Fruit fly (Drosophila melanogaster): ENCODE results near the gene Abp1.

The Abp1 gene

DNA sequence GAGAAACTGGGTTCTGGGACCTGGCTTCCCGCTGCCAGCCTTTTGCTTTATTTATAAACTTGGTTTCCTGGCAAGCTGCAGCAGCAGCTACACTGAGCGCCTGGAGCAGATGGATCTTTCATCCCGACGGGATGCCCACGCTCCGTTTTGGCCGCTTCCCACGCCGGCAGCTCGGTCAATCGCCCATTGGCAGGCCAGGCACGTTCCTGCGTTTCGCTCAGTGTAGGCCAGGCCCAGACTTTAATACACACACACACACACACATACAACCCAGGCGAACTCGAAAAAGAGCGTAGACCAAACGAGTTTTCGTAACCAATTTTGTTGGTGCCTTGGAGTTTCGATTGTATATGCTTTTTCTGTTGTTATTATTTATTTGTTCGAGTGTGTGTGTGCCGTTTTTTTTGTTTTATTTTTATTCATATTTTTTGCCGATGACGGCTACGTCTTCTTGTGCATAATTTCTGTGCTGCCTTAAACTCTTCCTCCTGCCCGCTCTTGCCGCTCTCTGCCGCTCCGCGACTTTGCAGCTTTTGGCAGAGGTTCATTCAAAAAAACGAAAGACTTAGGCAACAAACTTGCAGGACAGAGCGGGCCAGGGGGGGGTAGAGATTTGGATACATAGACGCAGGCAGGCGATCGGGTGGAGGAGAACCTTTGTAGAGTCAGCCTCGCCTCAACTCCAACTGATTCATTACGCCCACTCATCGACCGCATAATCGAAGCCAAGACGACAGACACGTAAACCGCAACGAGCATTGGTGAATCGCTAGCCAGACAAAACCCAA is 14.0 kb upstream of the Abp1 start:
- TF ChIP-seq cnc (optimal IDR thresholded peaks at IDR 0.05) (no peak), kay (GFP tag; ENCODE audit: borderline replicate concordance) (no peak), CG7045 (GFP tag; optimal IDR thresholded peaks at IDR 0.05) (no peak), toe (GFP tag; optimal IDR thresholded peaks at IDR 0.05) (no peak), CG33017 (tag; optimal IDR thresholded peaks at IDR 0.05) (no peak), CG7101 (tag; optimal IDR thresholded peaks at IDR 0.05) (no peak), CG14711 (tag; optimal IDR thresholded peaks at IDR 0.05) (no peak), CG1620 (GFP tag; optimal IDR thresholded peaks at IDR 0.05) (no peak), pad (GFP tag; optimal IDR thresholded peaks at IDR 0.05) (no peak), bab1 (GFP tag; optimal IDR thresholded peaks at IDR 0.05) (no peak), ovo (GFP tag; optimal IDR thresholded peaks at IDR 0.05) (no peak), tj (GFP tag; optimal IDR thresholded peaks at IDR 0.05) (no peak), Mnt (GFP tag; optimal IDR thresholded peaks at IDR 0.05) (no peak), CG12768 (GFP tag; optimal IDR thresholded peaks at IDR 0.05) (no peak)

DNA sequence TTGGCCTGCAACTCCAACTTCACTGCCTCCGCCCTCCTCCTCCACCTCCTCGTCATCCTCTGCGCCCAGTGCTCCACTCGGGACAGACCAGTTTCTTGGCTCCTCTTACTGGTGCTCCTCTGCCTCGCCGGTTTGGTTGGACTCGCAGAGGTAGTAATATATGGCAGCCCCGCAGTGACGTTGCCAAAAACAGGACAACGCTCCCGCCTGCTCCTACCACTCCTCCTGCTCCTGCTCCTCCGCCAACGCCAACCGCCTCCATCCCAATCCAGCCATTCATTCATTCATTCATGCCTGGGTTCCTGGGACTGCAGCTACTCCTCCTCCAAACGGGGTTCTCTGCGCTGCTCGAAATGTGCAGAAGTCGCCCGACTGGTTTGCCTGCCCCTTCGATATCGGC is 13.5 kb upstream of the Abp1 start:
- TF ChIP-seq CG1620 (GFP tag; optimal IDR thresholded peaks at IDR 0.05) (no peak), pad (GFP tag; optimal IDR thresholded peaks at IDR 0.05) (no peak), Mnt (GFP tag; optimal IDR thresholded peaks at IDR 0.05) (no peak), toe (GFP tag; optimal IDR thresholded peaks at IDR 0.05) (no peak), kay (GFP tag; ENCODE audit: borderline replicate concordance) (no peak), bab1 (GFP tag; optimal IDR thresholded peaks at IDR 0.05) (no peak), CG7045 (GFP tag; optimal IDR thresholded peaks at IDR 0.05) (no peak), cnc (optimal IDR thresholded peaks at IDR 0.05) (no peak), CG11617 (GFP tag; optimal IDR thresholded peaks at IDR 0.05) (no peak), CG33017 (tag; optimal IDR thresholded peaks at IDR 0.05) (no peak)

DNA sequence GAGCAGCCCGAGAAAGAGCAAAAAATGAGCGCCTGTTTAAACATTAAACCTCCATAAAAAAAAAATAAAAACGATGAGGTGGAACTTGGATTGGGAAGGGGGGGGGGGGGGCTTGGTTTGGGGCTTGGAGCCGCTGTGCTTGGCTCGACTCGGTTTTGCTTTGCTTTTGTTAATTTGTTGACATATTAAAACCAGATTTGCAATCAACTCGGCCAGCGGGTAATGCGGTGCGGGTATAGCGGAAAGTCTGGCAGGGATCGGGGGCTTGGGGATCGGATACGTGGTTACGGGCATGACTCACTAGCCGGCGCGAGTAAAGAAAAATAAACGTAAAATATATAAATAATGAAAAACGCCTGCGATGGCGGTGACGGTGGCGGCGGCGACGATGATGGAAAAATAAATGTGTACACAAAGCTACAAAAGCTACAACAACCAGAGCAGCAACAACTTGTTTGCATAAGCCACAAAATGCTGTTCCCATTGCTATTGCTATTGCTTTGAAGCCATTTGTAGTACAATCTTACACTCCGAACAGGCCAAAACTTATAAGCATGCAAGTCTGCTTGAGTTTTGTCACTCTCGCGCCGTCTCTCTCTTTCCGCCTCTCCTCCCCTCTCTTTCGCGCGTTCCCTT is 11.8 kb upstream of the Abp1 start:
- peak; percentile 27 for TF ChIP-seq CG12768 (GFP tag; optimal IDR thresholded peaks at IDR 0.05)
- no peak for TF ChIP-seq CG1620 (GFP tag; optimal IDR thresholded peaks at IDR 0.05)
- peak; percentile 38 for TF ChIP-seq cic (GFP tag; optimal IDR thresholded peaks at IDR 0.05)
- no peak for TF ChIP-seq CG7101 (tag; optimal IDR thresholded peaks at IDR 0.05)
- TF ChIP-seq CG14711 (tag; optimal IDR thresholded peaks at IDR 0.05) = no peak
- peak; percentile 87 for TF ChIP-seq tj (GFP tag; optimal IDR thresholded peaks at IDR 0.05)
- no peak for TF ChIP-seq pad (GFP tag; optimal IDR thresholded peaks at IDR 0.05)
- TF ChIP-seq CG5204 (GFP tag; optimal IDR thresholded peaks at IDR 0.05) = no peak
- TF ChIP-seq kay (GFP tag; ENCODE audit: borderline replicate concordance) = no peak
- no peak for TF ChIP-seq Hr96 (GFP tag; optimal IDR thresholded peaks at IDR 0.05)
- TF ChIP-seq ovo (GFP tag; optimal IDR thresholded peaks at IDR 0.05) = peak; percentile 37
- TF ChIP-seq CG7045 (GFP tag; optimal IDR thresholded peaks at IDR 0.05) = no peak
- no peak for TF ChIP-seq CG11617 (GFP tag; optimal IDR thresholded peaks at IDR 0.05)
- no peak for TF ChIP-seq Mnt (GFP tag; optimal IDR thresholded peaks at IDR 0.05)
- TF ChIP-seq cnc (optimal IDR thresholded peaks at IDR 0.05) = no peak
- TF ChIP-seq toe (GFP tag; optimal IDR thresholded peaks at IDR 0.05) = no peak
- TF ChIP-seq bab1 (GFP tag; optimal IDR thresholded peaks at IDR 0.05) = no peak
- no peak for TF ChIP-seq Crg-1 (GFP tag; optimal IDR thresholded peaks at IDR 0.05)
- TF ChIP-seq CG33017 (tag; optimal IDR thresholded peaks at IDR 0.05) = no peak
- TF ChIP-seq Clk (GFP tag; optimal IDR thresholded peaks at IDR 0.05) = no peak

DNA sequence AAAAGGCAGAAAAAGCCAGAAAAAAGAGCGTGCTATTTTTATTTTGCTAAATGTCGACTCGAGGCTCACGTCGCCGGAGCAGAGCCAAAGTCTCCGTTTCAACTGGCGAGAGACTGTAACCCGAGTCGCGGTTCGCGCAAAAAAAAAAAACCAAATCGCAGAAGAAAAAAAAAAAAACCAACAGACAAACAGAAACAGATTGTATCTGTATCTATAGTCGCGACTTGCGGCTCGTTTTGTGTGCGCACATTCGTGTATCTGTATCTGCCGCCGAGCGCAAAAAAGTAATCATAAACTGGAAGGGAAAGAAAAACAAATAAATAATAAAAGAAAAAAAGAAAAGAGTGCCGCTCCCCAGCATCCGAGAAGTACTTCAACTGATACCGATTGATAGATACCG is 9.0 kb upstream of the Abp1 start:
- TF ChIP-seq Hr96 (GFP tag; optimal IDR thresholded peaks at IDR 0.05) (no peak), tj (GFP tag; optimal IDR thresholded peaks at IDR 0.05) (peak; percentile 17)

DNA sequence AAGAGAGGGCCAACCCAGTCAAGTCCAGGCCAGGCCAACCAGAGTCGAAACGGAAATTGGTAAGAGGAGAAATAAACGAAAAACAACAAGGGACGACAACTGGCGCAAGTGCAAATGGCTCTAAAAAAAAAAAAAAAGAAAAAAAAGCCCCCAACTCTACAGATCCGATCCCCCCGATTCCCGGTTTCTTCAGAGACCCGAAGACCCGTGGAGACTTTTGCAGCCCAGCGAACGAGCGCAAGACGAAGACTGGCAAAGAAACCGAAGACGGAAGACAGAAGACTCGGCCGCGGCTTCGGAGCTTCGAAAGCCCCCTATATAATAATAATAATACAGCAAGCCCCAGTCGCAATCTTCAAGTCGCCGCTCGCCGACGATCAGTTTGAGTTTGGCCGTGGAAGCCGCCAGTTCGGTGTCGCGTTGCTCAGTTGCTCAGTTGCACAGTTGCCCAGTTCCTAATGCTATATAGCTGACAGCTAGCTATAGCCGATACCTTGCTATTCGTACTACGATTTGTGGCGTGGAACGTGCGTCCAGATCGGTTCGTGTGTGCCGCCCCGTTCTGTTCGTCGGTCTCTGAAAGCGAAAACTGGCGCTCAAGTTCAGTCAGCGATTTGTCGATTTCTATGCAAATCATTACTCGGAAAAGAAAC is 8.4 kb upstream of the Abp1 start:
- TF ChIP-seq CG33017 (tag; optimal IDR thresholded peaks at IDR 0.05) = no peak
- TF ChIP-seq CG14711 (tag; optimal IDR thresholded peaks at IDR 0.05) = no peak
- TF ChIP-seq CG5204 (GFP tag; optimal IDR thresholded peaks at IDR 0.05) = no peak
- peak; percentile 37 for TF ChIP-seq bab1 (GFP tag; optimal IDR thresholded peaks at IDR 0.05)
- peak; percentile 53 for TF ChIP-seq tj (GFP tag; optimal IDR thresholded peaks at IDR 0.05)
- TF ChIP-seq Clk (GFP tag; optimal IDR thresholded peaks at IDR 0.05) = no peak
- no peak for TF ChIP-seq CG11617 (GFP tag; optimal IDR thresholded peaks at IDR 0.05)

DNA sequence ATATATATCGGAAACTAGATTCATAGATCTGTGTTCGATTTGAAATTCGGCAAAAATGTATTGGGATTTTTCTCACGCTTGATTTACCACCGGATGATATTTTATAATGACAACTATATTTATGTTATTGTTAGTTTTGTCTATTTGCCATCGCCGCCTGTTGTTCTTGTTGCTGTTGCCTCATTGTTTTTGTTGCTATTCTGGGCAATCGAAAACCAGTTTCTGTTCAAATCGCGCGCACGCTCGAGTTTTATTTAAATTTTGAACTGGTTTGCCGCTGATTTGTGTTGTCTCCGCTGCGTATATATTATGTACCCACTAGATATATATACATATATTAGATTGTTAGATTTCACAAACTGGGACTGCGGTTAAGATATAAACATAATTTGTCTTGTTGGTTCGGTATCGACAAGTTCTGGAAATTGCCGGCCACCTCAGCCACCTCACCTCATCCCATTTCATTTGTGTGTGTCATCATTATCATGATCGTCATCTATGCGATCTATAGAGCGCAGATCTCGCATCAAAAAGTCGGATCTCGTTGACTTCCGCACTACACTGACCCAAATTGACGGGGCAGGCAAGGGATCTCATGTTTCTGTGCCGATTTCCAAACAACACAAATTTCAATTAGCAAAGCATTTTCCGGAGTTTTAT is 4.7 kb upstream of the Abp1 start:
- no peak for TF ChIP-seq Clk (GFP tag; optimal IDR thresholded peaks at IDR 0.05)
- TF ChIP-seq Hr96 (GFP tag; optimal IDR thresholded peaks at IDR 0.05) = no peak
- peak; percentile 36 for TF ChIP-seq tj (GFP tag; optimal IDR thresholded peaks at IDR 0.05)

All from whole organism, adult.